Worm (Caenorhabditis elegans) whole organism, L4 larva: ENCODE measurements around the gene ckb-4.

Experiments used
- Y5F2A.4 ChIP-seq: fragments of 200-800 bp; sonication (Bioruptor generic); optimal IDR thresholded peaks from 2 replicates; lab custom pipeline; 2018; ENCODE audit warnings: mild to moderate bottlenecking, missing genetic modification characterization, missing compliant biosample characterization
- ZK337.2 ChIP-seq: fragments of 200-800 bp; sonication (Bioruptor generic); IDR thresholded peaks from 2 replicates; pipeline ENCODE4 v1.3.6; 2022; ENCODE audit warnings: missing genetic modification reagents, missing genetic modification characterization, missing compliant biosample characterization
- ctbp-1 ChIP-seq: fragments of 200-800 bp; sonication (Bioruptor generic); IDR thresholded peaks from 2 replicates; pipeline ENCODE4 v1.3.6; 2022; ENCODE audit warnings: missing genetic modification reagents, missing genetic modification characterization, missing compliant biosample characterization
- daf-16 ChIP-seq, 3 experiments: sonication (generic microtip); optimal IDR thresholded peaks; 2 replicates each; lab custom pipeline; 2016 to 2017; ENCODE audit warnings: missing genetic modification characterization in 3 of 3, missing genetic modification reagents in 3 of 3, mild to moderate bottlenecking in 2 of 3, missing compliant biosample characterization in 2 of 3, missing biosample characterization in 1 of 3, moderate library complexity in 1 of 3
- daf-19 ChIP-seq: fragments of 200-800 bp; sonication (Bioruptor generic); conservative IDR thresholded peaks from 2 replicates; pipeline ENCODE4 v1.3.6; 2022; ENCODE audit warnings: missing genetic modification characterization, missing compliant biosample characterization
- dmd-6 ChIP-seq: fragments of 200-800 bp; sonication (Bioruptor generic); IDR thresholded peaks from 2 replicates; pipeline ENCODE4 v1.3.6; 2022; ENCODE audit warnings: missing genetic modification reagents, missing genetic modification characterization, missing compliant biosample characterization
- dmd-8 ChIP-seq: fragments of 200-800 bp; sonication (Bioruptor generic); IDR thresholded peaks from 2 replicates; pipeline ENCODE4 v1.3.6; 2022; ENCODE audit warnings: missing genetic modification characterization, missing compliant biosample characterization
- fkh-10 ChIP-seq: fragments of 150-350 bp; optimal IDR thresholded peaks from 2 replicates; lab custom pipeline; 2014; ENCODE audit warnings: missing biosample characterization, missing genetic modification reagents, missing genetic modification characterization
- fos-1 ChIP-seq: fragments of 150-350 bp; optimal IDR thresholded peaks from 2 replicates; lab custom pipeline; 2014; ENCODE audit warnings: missing biosample characterization, missing genetic modification characterization
- gei-8 ChIP-seq: fragments of 200-800 bp; sonication (Bioruptor generic); optimal IDR thresholded peaks from 2 replicates; lab custom pipeline; 2018; ENCODE audit warnings: mild to moderate bottlenecking, missing genetic modification characterization, missing compliant biosample characterization
- lin-38 ChIP-seq: fragments of 200-800 bp; sonication (Bioruptor generic); IDR thresholded peaks from 2 replicates; pipeline ENCODE4 v1.3.6; 2022; ENCODE audit warnings: missing genetic modification reagents, missing genetic modification characterization, missing compliant biosample characterization
- madf-5 ChIP-seq, 2 experiments: fragments of 200-800 bp; sonication (Bioruptor generic); IDR thresholded peaks; 2 replicates each; pipeline ENCODE4 v1.3.6; 2022; ENCODE audit warnings: missing compliant biosample characterization in 2 of 2, missing genetic modification characterization in 2 of 2
- mdl-1 ChIP-seq, 2 experiments: fragments of 150-350 bp in 1 of 2; sonication (generic microtip) in 1 of 2; optimal IDR thresholded peaks; 2 replicates each; lab custom pipeline; 2014 to 2017; ENCODE audit warnings: missing biosample characterization in 2 of 2, missing genetic modification characterization in 2 of 2
- mdt-29 ChIP-seq: fragments of 200-800 bp; sonication (Bioruptor generic); IDR thresholded peaks from 2 replicates; pipeline ENCODE4 v1.3.6; 2022; ENCODE audit warnings: missing genetic modification reagents, missing genetic modification characterization, missing compliant biosample characterization
- mep-1 ChIP-seq: fragments of 150-350 bp; sonication (generic microtip); optimal IDR thresholded peaks from 3 replicates; lab custom pipeline; 2014; ENCODE audit warnings: missing biosample characterization, missing genetic modification characterization
- mes-2 ChIP-seq: sonication (generic microtip); optimal IDR thresholded peaks from 2 replicates; lab custom pipeline; 2016; ENCODE audit warnings: missing genotype, mild to moderate bottlenecking, missing genetic modification characterization, missing compliant biosample characterization; ENCODE audit not compliant: poor library complexity, severe bottlenecking
- nhr-11 ChIP-seq: fragments of 150-350 bp; optimal IDR thresholded peaks from 2 replicates; lab custom pipeline; 2014; ENCODE audit warnings: missing biosample characterization, missing genetic modification characterization
- nhr-28 ChIP-seq: fragments of 150-350 bp; optimal IDR thresholded peaks from 2 replicates; lab custom pipeline; 2014; ENCODE audit warnings: missing biosample characterization, missing genetic modification characterization
- nhr-41 ChIP-seq: fragments of 200-800 bp; sonication (Bioruptor generic); IDR thresholded peaks from 2 replicates; pipeline ENCODE4 v1.3.6; 2022; ENCODE audit warnings: missing genetic modification reagents, missing genetic modification characterization, missing compliant biosample characterization
- nhr-76 ChIP-seq: fragments of 150-350 bp; optimal IDR thresholded peaks from 2 replicates; lab custom pipeline; 2014; ENCODE audit warnings: missing biosample characterization, missing genetic modification characterization
- pqm-1 ChIP-seq: sonication (generic microtip); optimal IDR thresholded peaks from 2 replicates; lab custom pipeline; 2017; ENCODE audit warnings: missing biosample characterization, missing genetic modification characterization
- rbr-2 ChIP-seq: sonication (generic microtip); optimal IDR thresholded peaks from 2 replicates; lab custom pipeline; 2016; ENCODE audit warnings: missing genotype, missing genetic modification characterization, missing compliant biosample characterization
- spr-3 ChIP-seq: fragments of 200-800 bp; sonication (Bioruptor generic); optimal IDR thresholded peaks from 2 replicates; lab custom pipeline; 2018; ENCODE audit warnings: mild to moderate bottlenecking, missing genetic modification characterization, missing compliant biosample characterization
- unc-62 ChIP-seq, 3 experiments: fragments of 150-350 bp in 1 of 3; sonication (generic microtip); optimal IDR thresholded peaks in 2 of 3; peaks in 1 of 3; 1 replicate in 1 of 3; 2 replicates in 2 of 3; lab custom pipeline; 2014 to 2017; ENCODE audit warnings: missing biosample characterization in 3 of 3, missing genetic modification characterization in 3 of 3, missing genetic modification reagents in 3 of 3, missing genotype in 1 of 3
- zfp-3 ChIP-seq: fragments of 200-800 bp; sonication (Bioruptor generic); conservative IDR thresholded peaks from 2 replicates; pipeline ENCODE4 v1.3.6; 2022; ENCODE audit warnings: missing genetic modification reagents, missing genetic modification characterization, missing compliant biosample characterization
- zip-11 ChIP-seq: fragments of 200-800 bp; sonication (Bioruptor generic); IDR thresholded peaks from 2 replicates; pipeline ENCODE4 v1.3.6; 2022; ENCODE audit warnings: missing genetic modification characterization, missing compliant biosample characterization
- zip-2 ChIP-seq: fragments of 150-350 bp; optimal IDR thresholded peaks from 2 replicates; lab custom pipeline; 2014; ENCODE audit warnings: missing biosample characterization, missing genetic modification characterization

The ckb-4 gene

ce11 chrV:2066780-2067179, 42.5 kb downstream of the ckb-4 start, which contains the start of gene nhr-86 (continued):
- TF ChIP-seq zip-11 (GFP tag; lab: Robert Waterston, UW) (no peak), mes-2 (peak; percentile 13), dmd-8 (GFP tag; lab: Robert Waterston, UW) (no peak), unc-62 (GFP tag; optimal IDR thresholded peaks at IDR 0.05 in 1 of 2; lab: Kevin White, UChicago) (peak in 1 of 2 experiments; percentile 33), unc-62 (tag; optimal IDR thresholded peaks at IDR 0.05; lab: Kevin White, UChicago) (no peak), dmd-6 (GFP tag; lab: Robert Waterston, UW) (peak; percentile 16; the same call in 1 of the 2 replicates), mdl-1 (tag; optimal IDR thresholded peaks at IDR 0.05; lab: Kevin White, UChicago) (no peak), nhr-41 (GFP tag; lab: Robert Waterston, UW) (no peak), spr-3 (GFP tag; lab: Kevin White, UChicago) (no peak), madf-5 (GFP tag; IDR thresholded peaks at IDR 0.05; lab: Robert Waterston, UW) (no peak), ZK337.2 (no peak), Y5F2A.4 (GFP tag; lab: Kevin White, UChicago) (no peak), daf-16 (GFP tag; optimal IDR thresholded peaks at IDR 0.05; lab: Kevin White, UChicago) (no peak), daf-16 (tag; optimal IDR thresholded peaks at IDR 0.05; lab: Kevin White, UChicago) (peak; percentile 7), nhr-11 (tag; lab: Kevin White, UChicago) (no peak), gei-8 (GFP tag; lab: Kevin White, UChicago) (no peak), fos-1 (no peak), nhr-76 (tag; lab: Kevin White, UChicago) (no peak), zfp-3 (GFP tag; lab: Robert Waterston, UW) (no peak), ctbp-1 (GFP tag; lab: Robert Waterston, UW) (no peak), lin-38 (GFP tag; lab: Robert Waterston, UW) (no peak), mdt-29 (GFP tag; lab: Robert Waterston, UW) (no peak), rbr-2 (tag; lab: Kevin White, UChicago) (no peak), mep-1 (peak; percentile 3), zip-2 (no peak), daf-19 (GFP tag; lab: Robert Waterston, UW) (no peak)

- TF ChIP-seq nhr-28 (tag; lab: Kevin White, UChicago) (peak; percentile 30), fkh-10 (no peak), pqm-1 (tag; lab: Kevin White, UChicago) (peak; percentile 29)
Observed at ce11 chrV:2057324-2057723, 51.9 kb downstream of the ckb-4 start, which contains the start of gene comt-3. TSS of gene comt-3 (plus strand) at chrV:2057537.
